Worm (Caenorhabditis elegans): Measurements from ENCODE around the gene trr-1.

The trr-1 gene

ce11 chrII:11690868-11691267 lies 15.1 kb upstream of the trr-1 start:
- TF ChIP-seq ceh-43 (GFP tag; optimal IDR thresholded peaks at IDR 0.05) (no peak), unc-120 (tag; optimal IDR thresholded peaks at IDR 0.05; ENCODE audit: poor library complexity, severe bottlenecking) (no peak)

ce11 chrII:11689941-11690340 lies 14.2 kb upstream of the trr-1 start:
- no peak for TF ChIP-seq zip-8 (tag; optimal IDR thresholded peaks at IDR 0.05)
- TF ChIP-seq elt-3 (tag; optimal IDR thresholded peaks at IDR 0.05), result no peak
- no peak for TF ChIP-seq ham-2 (GFP tag; optimal IDR thresholded peaks at IDR 0.05)

- TF ChIP-seq unc-39 (tag; optimal IDR thresholded peaks at IDR 0.05) (no peak), pha-4 (tag; optimal IDR thresholded peaks at IDR 0.05) (no peak), unc-120 (tag; optimal IDR thresholded peaks at IDR 0.05; ENCODE audit: poor library complexity, severe bottlenecking) (no peak), sptf-1 (tag; optimal IDR thresholded peaks at IDR 0.05) (no peak), ceh-39 (tag; optimal IDR thresholded peaks at IDR 0.05) (no peak), elt-3 (tag; optimal IDR thresholded peaks at IDR 0.05) (no peak), zip-8 (tag; optimal IDR thresholded peaks at IDR 0.05) (no peak), M03D4.4 (tag; optimal IDR thresholded peaks at IDR 0.05) (no peak), nhr-237 (tag; optimal IDR thresholded peaks at IDR 0.05) (no peak), ham-2 (GFP tag; optimal IDR thresholded peaks at IDR 0.05) (no peak), ceh-83 (GFP tag; optimal IDR thresholded peaks at IDR 0.05) (no peak), blmp-1 (tag; optimal IDR thresholded peaks at IDR 0.05) (no peak), mep-1 (tag; optimal IDR thresholded peaks at IDR 0.05) (no peak), lin-13 (tag; optimal IDR thresholded peaks at IDR 0.05) (no peak)
These were observed 12.9 kb upstream of the trr-1 start, which contains the start of gene kel-1 for ce11 chrII:11688643-11689042. Gene kel-1 (plus strand): TSS chrII:11688943.

- no peak for TF ChIP-seq bed-3 (GFP tag; optimal IDR thresholded peaks at IDR 0.05)
- no peak for TF ChIP-seq nhr-237 (tag; optimal IDR thresholded peaks at IDR 0.05)
- TF ChIP-seq unc-39 (tag; optimal IDR thresholded peaks at IDR 0.05), result no peak
- TF ChIP-seq lin-32 (GFP tag; optimal IDR thresholded peaks at IDR 0.05), result no peak
- no peak for TF ChIP-seq flh-1 (GFP tag; optimal IDR thresholded peaks at IDR 0.05)
- peak; percentile 46 for TF ChIP-seq unc-120 (tag; optimal IDR thresholded peaks at IDR 0.05; ENCODE audit: poor library complexity, severe bottlenecking)
- no peak for TF ChIP-seq nhr-28 (tag; optimal IDR thresholded peaks at IDR 0.05)
- no peak for TF ChIP-seq pha-4 (tag; optimal IDR thresholded peaks at IDR 0.05)
- peak; percentile 70 for TF ChIP-seq cnd-1 (tag; optimal IDR thresholded peaks at IDR 0.05)
- TF ChIP-seq blmp-1 (tag; optimal IDR thresholded peaks at IDR 0.05), result no peak
- TF ChIP-seq ces-1 (GFP tag; optimal IDR thresholded peaks at IDR 0.05), result peak; percentile 79
These were observed 12.3 kb upstream of the trr-1 start for ce11 chrII:11688011-11688410.

ce11 chrII:11685177-11685576 lies 9.4 kb upstream of the trr-1 start, which contains the start of gene C47D12.5:
Gene C47D12.5 (minus strand): TSS chrII:11685277.
- TF ChIP-seq elt-1 (tag; optimal IDR thresholded peaks at IDR 0.05; ENCODE audit: borderline replicate concordance, insufficient read depth), result no peak
- no peak for TF ChIP-seq ham-2 (GFP tag; optimal IDR thresholded peaks at IDR 0.05)
- TF ChIP-seq bed-3 (GFP tag; optimal IDR thresholded peaks at IDR 0.05), result no peak

ce11 chrII:11681136-11681824 lies 5.6 kb upstream of the trr-1 start, which contains the start of the genes sfxn-1.4 and C47D12.4:
Gene sfxn-1.4 (minus strand): TSS chrII:11681236.
Gene C47D12.4 (plus strand): TSS chrII:11681774.
- TF ChIP-seq zip-8 (tag; optimal IDR thresholded peaks at IDR 0.05), result no peak
- TF ChIP-seq ceh-39 (tag; optimal IDR thresholded peaks at IDR 0.05), result peak; percentile 1
- no peak for TF ChIP-seq nhr-28 (tag; optimal IDR thresholded peaks at IDR 0.05)
- no peak for TF ChIP-seq lin-32 (GFP tag; optimal IDR thresholded peaks at IDR 0.05)
- TF ChIP-seq M03D4.4 (tag; optimal IDR thresholded peaks at IDR 0.05), result no peak
- TF ChIP-seq nhr-2 (tag; optimal IDR thresholded peaks at IDR 0.05), result no peak
- no peak for TF ChIP-seq unc-62 (GFP tag; optimal IDR thresholded peaks at IDR 0.05)

ce11 chrII:11680220-11680619 lies 4.5 kb upstream of the trr-1 start:
- TF ChIP-seq snpc-4 (tag; optimal IDR thresholded peaks at IDR 0.05) (no peak), unc-120 (tag; optimal IDR thresholded peaks at IDR 0.05; ENCODE audit: poor library complexity, severe bottlenecking) (no peak), elt-3 (tag; optimal IDR thresholded peaks at IDR 0.05) (no peak), drap-1 (GFP tag; optimal IDR thresholded peaks at IDR 0.05) (no peak)

All from whole organism, mixed stage, embryonic.